Worm (Caenorhabditis elegans) whole organism, L4/young adult: Measurements from ENCODE around the gene spig-5.

Experiments
- dao-5 ChIP-seq: sonication (generic microtip); optimal IDR thresholded peaks from 2 replicates; lab custom pipeline; 2016; ENCODE audit warnings: missing genotype, missing genetic modification characterization, moderate library complexity, missing compliant biosample characterization
- him-1 ChIP-seq: sonication (generic microtip); optimal IDR thresholded peaks from 2 replicates; lab custom pipeline; 2016; ENCODE audit warnings: missing genotype, missing genetic modification reagents, missing genetic modification characterization, missing compliant biosample characterization

ce11 chrV:14316525-14316924, 8.3 kb downstream of the spig-5 start, which contains the start of gene F47B8.2:
- TF ChIP-seq dao-5 (tag; lab: Kevin White, UChicago) (no peak), him-1 (no peak)
